Worm (Caenorhabditis elegans) whole organism, early embryonic: Measurements from ENCODE around the gene bir-2.

ENCODE experiments used
- B0310.2 ChIP-seq: sonication (generic microtip); optimal IDR thresholded peaks from 2 replicates; lab custom pipeline; 2016; ENCODE audit warnings: mild to moderate bottlenecking, missing genetic modification characterization, missing compliant biosample characterization
- F13C5.2 ChIP-seq: sonication (generic microtip); optimal IDR thresholded peaks from 2 replicates; lab custom pipeline; 2017; ENCODE audit warnings: mild to moderate bottlenecking, missing genetic modification characterization, inconsistent platforms, missing compliant biosample characterization
- aly-1 ChIP-seq: sonication (generic microtip); optimal IDR thresholded peaks from 2 replicates; lab custom pipeline; 2016; ENCODE audit warnings: missing genetic modification characterization, missing compliant biosample characterization
- ama-1 ChIP-seq: fragments of 150-350 bp; optimal IDR thresholded peaks from 2 replicates; lab custom pipeline; 2014
- ceh-13 ChIP-seq: fragments of 200-800 bp; sonication (Bioruptor generic); optimal IDR thresholded peaks from 2 replicates; lab custom pipeline; 2018; ENCODE audit warnings: mild to moderate bottlenecking, missing genetic modification characterization, missing compliant biosample characterization
- ceh-36 ChIP-seq: sonication (generic microtip); optimal IDR thresholded peaks from 2 replicates; lab custom pipeline; 2016; ENCODE audit warnings: missing genetic modification characterization, inconsistent platforms, missing compliant biosample characterization
- ets-7 ChIP-seq: sonication (generic microtip); optimal IDR thresholded peaks from 2 replicates; lab custom pipeline; 2016; ENCODE audit warnings: missing genotype, missing genetic modification characterization, missing compliant biosample characterization
- flt-1 ChIP-seq: fragments of 200-800 bp; sonication (Bioruptor generic); IDR thresholded peaks from 2 replicates; pipeline ENCODE4 v1.3.6; 2022; ENCODE audit warnings: missing genetic modification characterization, missing compliant biosample characterization
- hmbx-1 ChIP-seq: sonication (generic microtip); optimal IDR thresholded peaks from 2 replicates; lab custom pipeline; 2016; ENCODE audit warnings: mild to moderate bottlenecking, missing genetic modification characterization, missing compliant biosample characterization
- hmg-4 ChIP-seq: fragments of 200-800 bp; sonication (Bioruptor generic); optimal IDR thresholded peaks from 2 replicates; lab custom pipeline; 2018; ENCODE audit warnings: mild to moderate bottlenecking, missing genetic modification characterization, missing compliant biosample characterization
- hnd-1 ChIP-seq: sonication (generic microtip); optimal IDR thresholded peaks from 2 replicates; lab custom pipeline; 2016; ENCODE audit warnings: missing genetic modification characterization, missing compliant biosample characterization
- pes-1 ChIP-seq: fragments of 200-800 bp; sonication (Bioruptor generic); IDR thresholded peaks from 2 replicates; pipeline ENCODE4 v1.3.6; 2022; ENCODE audit warnings: missing genetic modification reagents, missing genetic modification characterization, missing compliant biosample characterization
- scrt-1 ChIP-seq: fragments of 200-800 bp; sonication (Bioruptor generic); IDR thresholded peaks from 2 replicates; pipeline ENCODE4 v1.3.6; 2022; ENCODE audit warnings: missing genetic modification characterization, missing compliant biosample characterization
- sea-1 ChIP-seq: fragments of 200-800 bp; sonication (Bioruptor generic); conservative IDR thresholded peaks from 2 replicates; pipeline ENCODE4 v1.3.6; 2022; ENCODE audit warnings: missing genetic modification characterization, missing compliant biosample characterization
- tbx-11 ChIP-seq: fragments of 200-800 bp; sonication (Bioruptor generic); IDR thresholded peaks from 2 replicates; pipeline ENCODE4 v1.3.6; 2022; ENCODE audit warnings: missing genetic modification characterization, missing compliant biosample characterization
- tbx-37 ChIP-seq: fragments of 200-800 bp; sonication (Bioruptor generic); conservative IDR thresholded peaks from 2 replicates; pipeline ENCODE4 v1.3.6; 2022; ENCODE audit warnings: missing genetic modification reagents, missing genetic modification characterization, missing compliant biosample characterization
- tra-4 ChIP-seq: sonication (generic microtip); optimal IDR thresholded peaks from 2 replicates; lab custom pipeline; 2017; ENCODE audit warnings: missing genetic modification characterization, missing compliant biosample characterization

Gene bir-2

ce11 chrV:13568533-13568932, at the start of gene bir-2, which contains the start of gene nuaf-1:
Gene bir-2, plus strand, starts transcription at chrV:13568850.
Gene nuaf-1, minus strand, starts transcription at chrV:13568630.
- TF ChIP-seq ama-1 (lab: Kevin White, UChicago) = no peak
- no peak for TF ChIP-seq flt-1 (GFP tag; lab: Robert Waterston, UW)
- no peak for TF ChIP-seq sea-1
- TF ChIP-seq aly-1 = no peak
- no peak for TF ChIP-seq F13C5.2 (tag; lab: Kevin White, UChicago)
- no peak for TF ChIP-seq hmg-4 (GFP tag; lab: Kevin White, UChicago)
- no peak for TF ChIP-seq hnd-1 (tag; lab: Kevin White, UChicago)

DNA sequence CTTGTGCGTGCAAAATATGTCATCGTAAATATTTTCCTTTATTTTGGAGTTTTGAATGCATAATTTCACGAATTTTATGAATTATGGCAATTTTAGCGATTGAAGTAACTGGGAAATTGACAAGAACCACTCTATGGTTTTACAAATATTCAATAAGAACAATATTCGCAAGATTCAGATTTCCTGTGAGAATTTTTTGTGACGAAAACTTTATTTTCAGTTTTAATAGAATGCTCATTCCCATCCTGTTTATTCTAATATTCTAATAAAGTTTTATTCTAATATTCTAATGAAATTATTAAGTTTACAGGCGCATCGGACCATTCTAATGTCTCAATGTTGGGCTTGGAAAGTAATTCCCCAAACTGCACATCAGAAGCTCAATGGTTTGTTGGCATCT, 45.5 kb upstream of the bir-2 start, which contains the start of gene R11G10.3:
TSS of gene R11G10.3 (plus strand) at position 301 of the 400 bp plus-strand sequence.
- TF ChIP-seq sea-1 (no peak), hnd-1 (tag; lab: Kevin White, UChicago) (no peak), aly-1 (no peak), B0310.2 (tag; lab: Kevin White, UChicago) (no peak), tbx-11 (no peak), hmg-4 (GFP tag; lab: Kevin White, UChicago) (no peak), tra-4 (no peak), flt-1 (GFP tag; lab: Robert Waterston, UW) (no peak), scrt-1 (GFP tag; lab: Robert Waterston, UW) (no peak), F13C5.2 (tag; lab: Kevin White, UChicago) (no peak), ets-7 (tag; lab: Kevin White, UChicago) (no peak), tbx-37 (GFP tag; lab: Robert Waterston, UW) (no peak)

- TF ChIP-seq pes-1 (GFP tag; lab: Robert Waterston, UW) (no peak), hmg-4 (GFP tag; lab: Kevin White, UChicago) (no peak), B0310.2 (tag; lab: Kevin White, UChicago) (no peak), tra-4 (no peak), hnd-1 (tag; lab: Kevin White, UChicago) (no peak), ceh-13 (GFP tag; lab: Kevin White, UChicago) (no peak), ets-7 (tag; lab: Kevin White, UChicago) (no peak)
Observed at ce11 chrV:13529165-13529564, 39.5 kb upstream of the bir-2 start.

DNA sequence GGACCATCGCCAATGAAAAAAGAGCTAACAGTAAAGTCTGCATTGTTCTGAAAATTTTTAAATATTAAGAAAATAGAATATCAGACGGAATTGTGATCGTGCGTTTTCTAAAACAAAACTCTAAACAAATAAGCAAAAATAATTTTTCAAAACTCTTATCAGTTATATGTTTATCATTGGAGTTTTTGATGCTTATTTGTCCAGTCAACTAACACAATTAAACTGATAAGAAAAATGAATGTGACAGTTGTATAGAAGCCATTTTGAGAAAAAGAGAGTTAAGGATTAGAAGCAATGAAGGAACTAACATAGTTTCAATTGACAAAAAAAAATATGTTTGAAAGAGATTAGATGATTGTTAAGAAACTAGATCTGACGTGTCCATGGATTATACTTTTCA, 38.0 kb upstream of the bir-2 start, which contains the start of gene ttr-44:
TSS of gene ttr-44 (minus strand) at position 47 of the 400 bp plus-strand sequence.
- no peak for TF ChIP-seq scrt-1 (GFP tag; lab: Robert Waterston, UW)
- no peak for TF ChIP-seq pes-1 (GFP tag; lab: Robert Waterston, UW)
- no peak for TF ChIP-seq tbx-37 (GFP tag; lab: Robert Waterston, UW)
- no peak for TF ChIP-seq ama-1 (lab: Kevin White, UChicago)
- TF ChIP-seq hmg-4 (GFP tag; lab: Kevin White, UChicago) = no peak
- TF ChIP-seq tbx-11 = no peak
- no peak for TF ChIP-seq tra-4
- TF ChIP-seq B0310.2 (tag; lab: Kevin White, UChicago) = no peak
- TF ChIP-seq aly-1 = no peak
- no peak for TF ChIP-seq ceh-13 (GFP tag; lab: Kevin White, UChicago)
- no peak for TF ChIP-seq sea-1
- no peak for TF ChIP-seq flt-1 (GFP tag; lab: Robert Waterston, UW)
- no peak for TF ChIP-seq hnd-1 (tag; lab: Kevin White, UChicago)
- TF ChIP-seq ceh-36 (tag; lab: Kevin White, UChicago) = no peak
- TF ChIP-seq hmbx-1 (tag; lab: Kevin White, UChicago) = no peak
- TF ChIP-seq ets-7 (tag; lab: Kevin White, UChicago) = no peak
- no peak for TF ChIP-seq F13C5.2 (tag; lab: Kevin White, UChicago)

DNA sequence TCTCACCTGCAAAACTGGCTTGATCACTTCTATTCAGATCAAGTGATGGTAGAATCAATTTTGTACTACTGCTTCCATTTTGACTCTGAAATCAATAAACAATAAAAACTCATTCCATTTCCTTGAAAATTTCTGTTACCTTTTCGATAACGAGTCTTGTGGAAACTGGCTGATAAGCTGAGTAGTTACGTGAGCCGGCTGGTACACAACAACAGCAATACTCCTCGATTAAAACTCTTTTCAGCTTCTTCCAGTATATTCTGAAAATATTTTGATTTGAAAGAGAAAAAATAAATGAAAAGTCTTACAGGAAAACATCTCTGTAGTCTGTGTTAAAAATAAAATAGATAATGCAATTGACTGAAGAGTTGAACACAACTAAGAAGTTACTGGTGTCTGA, 36.2 kb upstream of the bir-2 start:
- TF ChIP-seq B0310.2 (tag; lab: Kevin White, UChicago) (no peak), ama-1 (lab: Kevin White, UChicago) (no peak), flt-1 (GFP tag; lab: Robert Waterston, UW) (no peak), hnd-1 (tag; lab: Kevin White, UChicago) (no peak), ceh-13 (GFP tag; lab: Kevin White, UChicago) (no peak), pes-1 (GFP tag; lab: Robert Waterston, UW) (no peak), hmg-4 (GFP tag; lab: Kevin White, UChicago) (no peak), tbx-37 (GFP tag; lab: Robert Waterston, UW) (no peak), ceh-36 (tag; lab: Kevin White, UChicago) (no peak), sea-1 (no peak), tbx-11 (no peak), tra-4 (no peak), hmbx-1 (tag; lab: Kevin White, UChicago) (no peak), F13C5.2 (tag; lab: Kevin White, UChicago) (no peak), aly-1 (no peak), ets-7 (tag; lab: Kevin White, UChicago) (no peak)

DNA sequence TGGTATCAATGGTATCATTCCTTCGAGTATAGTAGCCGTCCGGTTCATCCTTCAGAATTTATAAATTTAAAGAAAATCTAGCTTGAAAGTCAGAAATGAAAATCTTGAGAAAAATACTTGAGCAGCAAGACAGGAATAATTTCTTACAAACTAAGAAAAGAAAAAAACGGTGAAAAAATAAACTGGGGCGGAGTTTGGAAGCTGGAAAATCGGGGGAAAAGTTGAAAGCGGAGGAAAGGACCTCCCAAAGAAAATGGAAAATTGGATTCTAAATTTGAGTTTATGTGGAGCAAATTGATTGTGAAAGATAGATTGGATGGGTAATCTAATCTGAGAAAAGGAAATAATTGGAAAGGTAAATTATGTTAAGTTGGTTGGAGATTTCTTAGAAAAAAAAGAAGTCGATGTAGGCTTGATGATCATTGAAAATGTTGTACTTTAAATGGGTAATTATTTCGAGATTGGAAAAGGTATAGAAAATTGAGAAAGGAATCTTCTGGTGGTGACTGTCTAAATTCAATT, 32.5 kb upstream of the bir-2 start, which contains the start of gene frpr-5:
TSS of gene frpr-5 (minus strand) at position 51 of the 522 bp plus-strand sequence.
- TF ChIP-seq hmg-4 (GFP tag; lab: Kevin White, UChicago) (no peak), F13C5.2 (tag; lab: Kevin White, UChicago) (no peak), ama-1 (lab: Kevin White, UChicago) (no peak)

DNA sequence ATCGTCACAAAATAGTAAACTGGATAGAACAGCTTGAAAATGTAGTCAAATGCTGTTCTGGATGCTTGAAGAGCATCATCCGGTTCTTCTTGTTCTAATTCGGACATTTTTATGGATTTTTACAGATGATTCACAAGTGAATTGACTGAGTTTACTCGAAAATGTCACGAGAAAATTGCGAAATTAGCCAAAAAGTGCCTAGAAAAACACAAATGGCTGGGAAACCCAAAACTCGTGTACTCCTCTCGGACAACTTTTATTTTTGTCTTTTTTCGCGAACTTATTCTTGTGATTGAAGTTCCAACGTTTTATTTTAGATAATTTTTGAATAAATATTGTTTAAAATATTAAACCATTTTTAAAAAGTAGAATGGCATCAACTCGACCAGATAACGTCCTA, 17.0 kb upstream of the bir-2 start, which contains the start of the genes C56A3.4 and C56A3.5:
TSS of gene C56A3.4 (minus strand) at position 154 of the 400 bp plus-strand sequence.
TSS of gene C56A3.5 (plus strand) at position 367 of the 400 bp plus-strand sequence.
- TF ChIP-seq hmg-4 (GFP tag; lab: Kevin White, UChicago) (no peak), hnd-1 (tag; lab: Kevin White, UChicago) (no peak), B0310.2 (tag; lab: Kevin White, UChicago) (no peak), ama-1 (lab: Kevin White, UChicago) (no peak), tbx-11 (no peak), F13C5.2 (tag; lab: Kevin White, UChicago) (no peak), tbx-37 (GFP tag; lab: Robert Waterston, UW) (no peak)
